Worm (Caenorhabditis elegans): ENCODE measurements around the gene F56D5.3.

F56D5.3 gene

ce11 chrIV:9386038-9386437 lies 11.3 kb upstream of the F56D5.3 start, which contains the start of gene daf-15:
Gene daf-15, plus strand, starts transcription at chrIV:9386208.
- TF ChIP-seq lsy-2 (tag; optimal IDR thresholded peaks at IDR 0.05) (peak; percentile 14), sem-2 (GFP tag; optimal IDR thresholded peaks at IDR 0.05) (no peak), mep-1 (tag; optimal IDR thresholded peaks at IDR 0.05) (peak; percentile 0), sptf-1 (tag; optimal IDR thresholded peaks at IDR 0.05) (no peak), nhr-2 (tag; optimal IDR thresholded peaks at IDR 0.05) (no peak)

DNA sequence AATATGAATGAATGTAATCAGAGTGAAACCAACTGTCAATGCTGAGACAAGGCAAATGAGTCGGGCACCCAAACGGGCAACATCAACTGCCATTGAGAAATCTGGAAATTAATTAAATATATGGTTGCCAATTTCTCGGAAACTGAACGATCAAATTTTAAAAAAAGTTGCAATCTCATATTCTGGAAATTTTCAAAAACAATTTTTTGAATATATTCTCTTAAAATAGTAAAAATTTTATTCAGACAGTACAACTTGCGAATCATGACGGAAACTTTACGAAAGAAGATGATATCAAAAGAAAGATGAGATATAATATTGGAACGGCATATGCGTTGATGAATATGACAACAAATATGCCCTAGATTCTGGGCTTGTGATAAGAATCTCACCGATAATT lies 1.3 kb upstream of the F56D5.3 start, which contains the start of gene col-121:
Gene col-121 (minus strand): TSS at position 101 of the 400 bp plus-strand sequence.
- no peak for TF ChIP-seq nhr-76 (tag; optimal IDR thresholded peaks at IDR 0.05)
- peak; percentile 37 for TF ChIP-seq elt-3 (tag; optimal IDR thresholded peaks at IDR 0.05)
- peak; percentile 87 for TF ChIP-seq elt-1 (tag; optimal IDR thresholded peaks at IDR 0.05; ENCODE audit: borderline replicate concordance, insufficient read depth)

ce11 chrIV:9398512-9398911 lies 1.1 kb downstream of the F56D5.3 start, which contains the start of gene F56D5.2:
Gene F56D5.2, minus strand, starts transcription at chrIV:9398612.
- TF ChIP-seq ces-1 (GFP tag; optimal IDR thresholded peaks at IDR 0.05) (no peak), cnd-1 (tag; optimal IDR thresholded peaks at IDR 0.05) (no peak), unc-120 (tag; optimal IDR thresholded peaks at IDR 0.05; ENCODE audit: poor library complexity, severe bottlenecking) (no peak), mls-2 (tag; optimal IDR thresholded peaks at IDR 0.05) (no peak), hlh-1 (tag; optimal IDR thresholded peaks at IDR 0.05) (no peak), unc-62 (GFP tag; optimal IDR thresholded peaks at IDR 0.05) (no peak), ceh-83 (GFP tag; optimal IDR thresholded peaks at IDR 0.05) (no peak), nhr-12 (tag; optimal IDR thresholded peaks at IDR 0.05) (no peak), mep-1 (tag; optimal IDR thresholded peaks at IDR 0.05) (no peak), bed-3 (GFP tag; optimal IDR thresholded peaks at IDR 0.05) (no peak), unc-39 (tag; optimal IDR thresholded peaks at IDR 0.05) (no peak), lsy-2 (tag; optimal IDR thresholded peaks at IDR 0.05) (no peak), elt-3 (tag; optimal IDR thresholded peaks at IDR 0.05) (no peak), nhr-237 (tag; optimal IDR thresholded peaks at IDR 0.05) (no peak), ham-2 (GFP tag; optimal IDR thresholded peaks at IDR 0.05) (no peak), drap-1 (GFP tag; optimal IDR thresholded peaks at IDR 0.05) (no peak), pha-4 (tag; optimal IDR thresholded peaks at IDR 0.05) (no peak), ztf-11 (tag; optimal IDR thresholded peaks at IDR 0.05) (no peak), tbx-8 (GFP tag; optimal IDR thresholded peaks at IDR 0.05) (no peak)

DNA sequence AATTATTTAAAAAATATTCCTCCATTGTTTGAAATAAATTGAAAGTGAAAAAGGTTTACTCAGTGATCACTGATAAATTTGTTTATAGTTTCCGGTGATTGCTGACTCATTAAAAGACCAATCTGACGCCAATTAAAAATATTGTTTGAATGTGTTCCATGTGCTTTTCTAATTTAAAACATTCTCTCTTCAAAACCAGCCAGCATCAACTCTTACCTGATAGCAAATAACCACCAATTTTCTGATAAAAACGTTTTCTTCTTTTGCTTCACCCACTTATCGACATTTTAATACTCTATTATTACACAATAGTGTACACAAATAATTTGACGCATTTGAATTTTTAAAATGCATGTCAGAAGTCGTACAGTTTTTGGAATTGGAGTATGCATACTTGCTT lies 4.3 kb downstream of the F56D5.3 start, which contains the start of gene F56D5.6:
Gene F56D5.6 (plus strand): TSS at position 208 of the 400 bp plus-strand sequence.
- TF ChIP-seq nhr-12 (tag; optimal IDR thresholded peaks at IDR 0.05) (no peak), mab-5 (tag; optimal IDR thresholded peaks at IDR 0.05) (no peak), ham-2 (GFP tag; optimal IDR thresholded peaks at IDR 0.05) (no peak), lsy-2 (tag; optimal IDR thresholded peaks at IDR 0.05) (no peak), ceh-39 (tag; optimal IDR thresholded peaks at IDR 0.05) (no peak), ces-1 (GFP tag; optimal IDR thresholded peaks at IDR 0.05) (no peak), blmp-1 (tag; optimal IDR thresholded peaks at IDR 0.05) (no peak), sptf-1 (tag; optimal IDR thresholded peaks at IDR 0.05) (no peak), nhr-28 (tag; optimal IDR thresholded peaks at IDR 0.05) (no peak), hlh-1 (tag; optimal IDR thresholded peaks at IDR 0.05) (no peak), bed-3 (GFP tag; optimal IDR thresholded peaks at IDR 0.05) (no peak), unc-39 (tag; optimal IDR thresholded peaks at IDR 0.05) (no peak), lin-13 (tag; optimal IDR thresholded peaks at IDR 0.05) (no peak), cnd-1 (tag; optimal IDR thresholded peaks at IDR 0.05) (no peak), M03D4.4 (tag; optimal IDR thresholded peaks at IDR 0.05) (no peak)

ce11 chrIV:9403761-9404420 lies 6.5 kb downstream of the F56D5.3 start:
- no peak for TF ChIP-seq nhr-237 (tag; optimal IDR thresholded peaks at IDR 0.05)
- TF ChIP-seq nhr-12 (tag; optimal IDR thresholded peaks at IDR 0.05) = no peak
- TF ChIP-seq bed-3 (GFP tag; optimal IDR thresholded peaks at IDR 0.05) = no peak
- no peak for TF ChIP-seq ces-1 (GFP tag; optimal IDR thresholded peaks at IDR 0.05)

DNA sequence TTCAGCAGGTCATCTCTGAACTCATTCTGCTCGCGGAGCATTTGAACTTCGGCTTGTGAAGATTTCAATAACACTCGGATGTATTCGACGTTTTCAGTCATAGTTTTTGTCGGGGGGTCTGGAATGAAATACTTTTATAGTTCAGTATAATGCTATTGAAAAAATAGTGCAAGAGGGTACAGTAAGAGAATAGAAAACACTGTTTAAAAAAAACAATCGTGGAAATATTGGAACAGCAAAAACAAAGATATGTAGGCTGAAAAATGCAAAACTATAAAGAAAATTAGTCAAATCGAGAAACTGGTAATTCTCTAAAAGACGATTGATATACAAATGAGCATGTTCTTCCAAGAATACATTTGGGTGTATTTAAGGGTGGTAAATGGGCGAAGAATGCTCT lies 10.6 kb downstream of the F56D5.3 start, which contains the start of gene F56D5.5:
Gene F56D5.5 (minus strand): TSS at position 101 of the 400 bp plus-strand sequence.
- no peak for TF ChIP-seq elt-1 (tag; optimal IDR thresholded peaks at IDR 0.05; ENCODE audit: borderline replicate concordance, insufficient read depth)
- TF ChIP-seq blmp-1 (tag; optimal IDR thresholded peaks at IDR 0.05) = no peak
- no peak for TF ChIP-seq bed-3 (GFP tag; optimal IDR thresholded peaks at IDR 0.05)
- TF ChIP-seq mab-5 (tag; optimal IDR thresholded peaks at IDR 0.05) = no peak
- no peak for TF ChIP-seq hlh-1 (tag; optimal IDR thresholded peaks at IDR 0.05)
- no peak for TF ChIP-seq M03D4.4 (tag; optimal IDR thresholded peaks at IDR 0.05)
- no peak for TF ChIP-seq ztf-11 (tag; optimal IDR thresholded peaks at IDR 0.05)
- TF ChIP-seq lsy-2 (tag; optimal IDR thresholded peaks at IDR 0.05) = no peak
- TF ChIP-seq ceh-43 (GFP tag; optimal IDR thresholded peaks at IDR 0.05) = no peak
- TF ChIP-seq ceh-83 (GFP tag; optimal IDR thresholded peaks at IDR 0.05) = no peak
- TF ChIP-seq cnd-1 (tag; optimal IDR thresholded peaks at IDR 0.05) = no peak
- no peak for TF ChIP-seq sem-2 (GFP tag; optimal IDR thresholded peaks at IDR 0.05)
- no peak for TF ChIP-seq mep-1 (tag; optimal IDR thresholded peaks at IDR 0.05)
- no peak for TF ChIP-seq snpc-4 (tag; optimal IDR thresholded peaks at IDR 0.05)
- no peak for TF ChIP-seq unc-120 (tag; optimal IDR thresholded peaks at IDR 0.05; ENCODE audit: poor library complexity, severe bottlenecking)
- TF ChIP-seq zip-8 (tag; optimal IDR thresholded peaks at IDR 0.05) = no peak
- no peak for TF ChIP-seq ham-2 (GFP tag; optimal IDR thresholded peaks at IDR 0.05)

All from whole organism, mixed stage, embryonic.